Fruit fly (Drosophila melanogaster): ENCODE results near the gene Sec22.

DNA sequence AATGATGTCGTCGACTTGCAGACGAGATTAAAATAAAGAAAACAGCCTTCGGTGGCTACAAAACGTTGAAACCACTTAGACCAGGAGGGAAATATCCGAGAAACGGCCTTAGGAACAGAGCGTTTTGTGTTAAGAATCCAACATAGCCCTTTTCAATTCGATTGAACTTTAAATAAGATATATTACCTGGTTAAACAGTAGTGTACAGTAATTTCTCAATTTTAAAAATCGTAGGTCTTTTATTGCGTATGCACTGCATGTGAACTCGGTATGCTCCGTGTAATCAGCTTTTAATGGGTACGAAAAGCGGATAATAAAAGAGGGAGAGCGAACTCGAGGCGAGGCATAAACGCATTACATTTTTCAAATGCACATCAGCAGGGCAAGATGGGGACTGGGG, 32.1 kb downstream of the Sec22 start:
- TF ChIP-seq Pif1B (GFP tag; optimal IDR thresholded peaks at IDR 0.05) (no peak), CG15710 (tag; optimal IDR thresholded peaks at IDR 0.05) (no peak), CG9948 (tag; optimal IDR thresholded peaks at IDR 0.05) (no peak), rn (GFP tag; IDR thresholded peaks at IDR 0.05) (no peak), CG13204 (GFP tag; optimal IDR thresholded peaks at IDR 0.05) (no peak), CG8301 (tag; optimal IDR thresholded peaks at IDR 0.05) (peak; percentile 51), gl (tag; optimal IDR thresholded peaks at IDR 0.05) (no peak), CG4496 (GFP tag; IDR thresholded peaks at IDR 0.05) (peak; percentile 38; the same call in 1 of the 3 replicates), fd96Ca (GFP tag; IDR thresholded peaks at IDR 0.05) (peak; percentile 47; the same call in 1 of the 3 replicates)
